Fruit fly (Drosophila melanogaster): ENCODE data around the gene CG1387.

CG1387 gene

DNA sequence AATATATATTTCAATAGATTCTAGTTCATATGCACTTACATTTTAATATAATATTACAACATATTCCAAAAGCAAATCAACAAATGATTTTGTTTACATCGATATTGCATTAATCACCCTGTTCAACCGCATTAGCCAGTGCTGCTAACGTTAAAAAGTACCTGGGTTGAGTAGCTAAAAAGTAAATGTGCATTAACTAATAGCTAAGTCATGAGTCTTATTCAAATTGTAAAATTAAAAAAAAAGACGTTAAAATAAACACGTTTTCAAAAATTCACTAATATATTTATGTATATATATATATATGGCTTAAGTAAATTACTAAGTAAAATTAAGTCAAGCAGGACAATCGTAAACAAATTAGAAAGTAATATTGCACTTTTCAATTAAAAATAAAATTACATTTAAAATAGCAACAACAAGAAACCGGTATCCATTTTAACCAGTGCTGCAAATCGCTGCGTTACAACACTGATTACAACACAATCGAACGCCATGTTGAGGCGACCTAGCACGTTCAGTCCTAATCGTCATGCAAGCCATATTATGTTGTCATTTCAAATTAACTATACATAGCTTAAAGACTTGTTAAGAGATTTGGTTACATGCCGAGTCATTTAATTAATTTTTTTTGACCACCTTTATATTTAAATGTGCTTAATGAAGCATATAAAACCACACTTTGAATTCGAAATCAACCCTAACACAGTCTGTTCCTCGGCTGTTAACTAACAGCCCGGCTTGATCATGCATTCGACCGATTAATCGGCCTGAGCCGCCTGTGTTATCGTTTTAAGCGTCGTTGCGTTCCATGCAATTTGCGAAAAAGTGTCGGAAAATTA is 12.8 kb downstream of the CG1387 start, which contains the start of gene CG10555 (continued):
- TF ChIP-seq fu2 (GFP tag; optimal IDR thresholded peaks at IDR 0.05) (peak; percentile 90), CG2129 (GFP tag; IDR thresholded peaks at IDR 0.05; ENCODE audit: partially characterized antibody) (peak; percentile 23; the same call in 1 of the 2 replicates), Sry-δ (GFP tag; optimal IDR thresholded peaks at IDR 0.05) (peak; percentile 72), dpn (GFP tag; optimal IDR thresholded peaks at IDR 0.05) (peak; percentile 46 to 87), ttk (GFP tag; IDR thresholded peaks at IDR 0.05) (peak; percentile 79), CG8924 (tag; optimal IDR thresholded peaks at IDR 0.05) (peak; percentile 81), tio (GFP tag; optimal IDR thresholded peaks at IDR 0.05) (peak; percentile 85), crol (GFP tag; IDR thresholded peaks at IDR 0.05) (no peak), vfl (GFP tag; optimal IDR thresholded peaks at IDR 0.05) (peak; percentile 84), CG13894 (tag; optimal IDR thresholded peaks at IDR 0.05) (peak; percentile 48), scrt (GFP tag; optimal IDR thresholded peaks at IDR 0.05) (peak; percentile 12), CG4854 (GFP tag; optimal IDR thresholded peaks at IDR 0.05) (peak; percentile 76), CG7963 (GFP tag; IDR thresholded peaks at IDR 0.05; ENCODE audit: partially characterized antibody) (peak; percentile 69), CG1792 (GFP tag; optimal IDR thresholded peaks at IDR 0.05) (peak; percentile 99), CG16815 (GFP tag; optimal IDR thresholded peaks at IDR 0.05) (peak; percentile 89), bcd (GFP tag; optimal IDR thresholded peaks at IDR 0.05) (peak; percentile 83), Ptx1 (GFP tag; IDR thresholded peaks at IDR 0.05) (peak; percentile 89), CG11723 (GFP tag; optimal IDR thresholded peaks at IDR 0.05) (peak; percentile 74), crc (GFP tag; optimal IDR thresholded peaks at IDR 0.05) (no peak), CG15073 (GFP tag; optimal IDR thresholded peaks at IDR 0.05) (peak; percentile 19), pnt (GFP tag; optimal IDR thresholded peaks at IDR 0.05) (peak; percentile 67), Abd-B (GFP tag; optimal IDR thresholded peaks at IDR 0.05) (peak; percentile 79), schlank (tag; optimal IDR thresholded peaks at IDR 0.05) (peak; percentile 47), CG14965 (GFP tag; optimal IDR thresholded peaks at IDR 0.05; ENCODE audit: borderline replicate concordance) (peak; percentile 60), mld (GFP tag; IDR thresholded peaks at IDR 0.05; ENCODE audit: partially characterized antibody) (peak; percentile 47; the same call in 1 of the 3 replicates), CG10209 (GFP tag; optimal IDR thresholded peaks at IDR 0.05) (peak; percentile 82), CG4360 (GFP tag; IDR thresholded peaks at IDR 0.05) (peak; percentile 58; the same call in 1 of the 2 replicates), dati (GFP tag; IDR thresholded peaks at IDR 0.05) (peak; percentile 74), Lpt (GFP tag; optimal IDR thresholded peaks at IDR 0.05) (no peak), pfk (GFP tag; optimal IDR thresholded peaks at IDR 0.05) (no peak), CG6272 (GFP tag; IDR thresholded peaks at IDR 0.05) (peak; percentile 80), CG13624 (GFP tag; optimal IDR thresholded peaks at IDR 0.05) (peak; percentile 76), knrl (GFP tag; IDR thresholded peaks at IDR 0.05; ENCODE audit: partially characterized antibody) (peak; percentile 91), CG10565 (GFP tag; optimal IDR thresholded peaks at IDR 0.05) (peak; percentile 81), kni (GFP tag; optimal IDR thresholded peaks at IDR 0.05) (peak; percentile 71), sr (GFP tag; IDR thresholded peaks at IDR 0.05) (no peak; the same call in 1 of the 3 replicates), CG3281 (GFP tag; optimal IDR thresholded peaks at IDR 0.05) (peak; percentile 63), CG16813 (GFP tag; IDR thresholded peaks at IDR 0.05; ENCODE audit: partially characterized antibody) (peak; percentile 83), CG11085 (GFP tag; IDR thresholded peaks at IDR 0.05) (peak; percentile 80), nom (GFP tag; optimal IDR thresholded peaks at IDR 0.05) (no peak), Elba2 (GFP tag; optimal IDR thresholded peaks at IDR 0.05) (peak; percentile 61), ind (GFP tag; optimal IDR thresholded peaks at IDR 0.05) (peak; percentile 90), Dref (GFP tag; IDR thresholded peaks at IDR 0.05) (peak; percentile 57), CG9609 (GFP tag; optimal IDR thresholded peaks at IDR 0.05) (peak; percentile 89), CG2875 (GFP tag; optimal IDR thresholded peaks at IDR 0.05) (peak; percentile 28), sens (GFP tag) (peak; percentile 96), luna (GFP tag; optimal IDR thresholded peaks at IDR 0.05) (no peak), CG2116 (GFP tag; optimal IDR thresholded peaks at IDR 0.05) (peak; percentile 87)
